Worm (Caenorhabditis elegans) whole organism, L4 larva: ENCODE results near the gene cdk-12.

Source experiments
- D1046.2 ChIP-seq: fragments of 200-800 bp; sonication (Bioruptor generic); IDR thresholded peaks from 2 replicates; pipeline ENCODE4 v1.3.6; 2022; ENCODE audit warnings: missing genetic modification characterization, missing compliant biosample characterization
- F10B5.3 ChIP-seq: sonication (generic microtip); optimal IDR thresholded peaks from 2 replicates; lab custom pipeline; 2016; ENCODE audit warnings: mild to moderate bottlenecking, missing genetic modification characterization, missing compliant biosample characterization
- F26F4.8 ChIP-seq: fragments of 200-800 bp; sonication (Bioruptor generic); conservative IDR thresholded peaks from 2 replicates; pipeline ENCODE4 v1.3.6; 2022; ENCODE audit warnings: missing genetic modification characterization, missing compliant biosample characterization
- F44E2.7 ChIP-seq: fragments of 200-800 bp; sonication (Bioruptor generic); IDR thresholded peaks from 2 replicates; pipeline ENCODE4 v2.1.2; 2022; ENCODE audit warnings: missing genetic modification characterization, missing compliant biosample characterization
- T20F7.1 ChIP-seq: fragments of 200-800 bp; sonication (Bioruptor generic); optimal IDR thresholded peaks from 2 replicates; lab custom pipeline; 2018; ENCODE audit warnings: mild to moderate bottlenecking, missing genetic modification characterization, missing compliant biosample characterization
- Y48G9A.11 ChIP-seq: fragments of 200-800 bp; sonication (Bioruptor generic); IDR thresholded peaks from 2 replicates; pipeline ENCODE4 v1.3.6; 2022; ENCODE audit warnings: missing genetic modification reagents, missing genetic modification characterization, missing compliant biosample characterization
- Y75B8A.6 ChIP-seq: fragments of 200-800 bp; sonication (Bioruptor generic); IDR thresholded peaks from 2 replicates; pipeline ENCODE4 v1.3.6; 2022; ENCODE audit warnings: missing genetic modification reagents, missing genetic modification characterization, missing compliant biosample characterization
- ceh-32 ChIP-seq: sonication (generic microtip); optimal IDR thresholded peaks from 2 replicates; lab custom pipeline; 2016; ENCODE audit warnings: mild to moderate bottlenecking, missing genetic modification characterization, missing compliant biosample characterization; ENCODE audit not compliant: poor library complexity
- daf-16 ChIP-seq, 3 experiments: sonication (generic microtip); optimal IDR thresholded peaks; 2 replicates each; lab custom pipeline; 2016 to 2017; ENCODE audit warnings: missing genetic modification characterization in 3 of 3, missing genetic modification reagents in 3 of 3, mild to moderate bottlenecking in 2 of 3, missing compliant biosample characterization in 2 of 3, missing biosample characterization in 1 of 3, moderate library complexity in 1 of 3
- dpl-1 ChIP-seq: fragments of 150-350 bp; optimal IDR thresholded peaks from 2 replicates; lab custom pipeline; 2014; ENCODE audit warnings: missing biosample characterization, missing genetic modification reagents, missing genetic modification characterization
- duxl-1 ChIP-seq: sonication (generic microtip); optimal IDR thresholded peaks from 2 replicates; lab custom pipeline; 2016; ENCODE audit warnings: mild to moderate bottlenecking, missing genetic modification characterization, moderate library complexity, missing compliant biosample characterization; ENCODE audit not compliant: poor library complexity
- fos-1 ChIP-seq: fragments of 150-350 bp; optimal IDR thresholded peaks from 2 replicates; lab custom pipeline; 2014; ENCODE audit warnings: missing biosample characterization, missing genetic modification characterization
- hif-1 ChIP-seq, 2 experiments: sonication (generic microtip); optimal IDR thresholded peaks; 2 replicates each; lab custom pipeline; 2016 to 2017; ENCODE audit warnings: missing compliant biosample characterization in 2 of 2, missing genetic modification characterization in 2 of 2, missing genetic modification reagents in 2 of 2, missing genotype in 2 of 2, mild to moderate bottlenecking in 1 of 2
- hlh-11 ChIP-seq: fragments of 200-800 bp; sonication (Bioruptor generic); optimal IDR thresholded peaks from 2 replicates; lab custom pipeline; 2018; ENCODE audit warnings: mild to moderate bottlenecking, missing genetic modification characterization, missing compliant biosample characterization
- hlh-30 ChIP-seq: sonication (generic microtip); optimal IDR thresholded peaks from 2 replicates; lab custom pipeline; 2017; ENCODE audit warnings: antibody characterized with exemption, mild to moderate bottlenecking, missing genetic modification characterization, missing compliant biosample characterization; ENCODE audit not compliant: insufficient read depth
- jun-1 ChIP-seq: fragments of 150-350 bp; optimal IDR thresholded peaks from 2 replicates; lab custom pipeline; 2014; ENCODE audit warnings: missing biosample characterization, missing genetic modification reagents, missing genetic modification characterization
- lin-1 ChIP-seq: fragments of 200-800 bp; sonication (Bioruptor generic); IDR thresholded peaks from 2 replicates; pipeline ENCODE4 v1.3.6; 2022; ENCODE audit warnings: missing genetic modification reagents, missing genetic modification characterization, missing compliant biosample characterization
- lin-13 ChIP-seq: fragments of 150-350 bp; optimal IDR thresholded peaks from 2 replicates; lab custom pipeline; 2014; ENCODE audit warnings: missing biosample characterization, missing genetic modification reagents, missing genetic modification characterization
- lin-15B ChIP-seq: fragments of 150-350 bp; sonication (generic microtip); optimal IDR thresholded peaks from 3 replicates; lab custom pipeline; 2014; ENCODE audit warnings: missing biosample characterization, missing genetic modification characterization
- lin-39 ChIP-seq: fragments of 150-350 bp; optimal IDR thresholded peaks from 2 replicates; lab custom pipeline; 2014; ENCODE audit warnings: missing biosample characterization, missing genetic modification reagents, missing genetic modification characterization
- lir-3 ChIP-seq: sonication (generic microtip); optimal IDR thresholded peaks from 2 replicates; lab custom pipeline; 2016; ENCODE audit warnings: mild to moderate bottlenecking, missing genetic modification characterization, missing compliant biosample characterization
- lsy-2 ChIP-seq, 2 experiments: fragments of 150-350 bp in 1 of 2; sonication (generic microtip) in 1 of 2; optimal IDR thresholded peaks; 2 replicates each; lab custom pipeline; 2014 to 2017; ENCODE audit warnings: missing biosample characterization in 2 of 2, missing genetic modification characterization in 2 of 2
- madf-5 ChIP-seq, 2 experiments: fragments of 200-800 bp; sonication (Bioruptor generic); IDR thresholded peaks; 2 replicates each; pipeline ENCODE4 v1.3.6; 2022; ENCODE audit warnings: missing compliant biosample characterization in 2 of 2, missing genetic modification characterization in 2 of 2
- mdl-1 ChIP-seq, 2 experiments: fragments of 150-350 bp in 1 of 2; sonication (generic microtip) in 1 of 2; optimal IDR thresholded peaks; 2 replicates each; lab custom pipeline; 2014 to 2017; ENCODE audit warnings: missing biosample characterization in 2 of 2, missing genetic modification characterization in 2 of 2
- mes-2 ChIP-seq: sonication (generic microtip); optimal IDR thresholded peaks from 2 replicates; lab custom pipeline; 2016; ENCODE audit warnings: missing genotype, mild to moderate bottlenecking, missing genetic modification characterization, missing compliant biosample characterization; ENCODE audit not compliant: poor library complexity, severe bottlenecking
- mxl-3 ChIP-seq: fragments of 200-800 bp; sonication (Bioruptor generic); optimal IDR thresholded peaks from 2 replicates; lab custom pipeline; 2018; ENCODE audit warnings: mild to moderate bottlenecking, missing genetic modification characterization, missing compliant biosample characterization
- nhr-11 ChIP-seq: fragments of 150-350 bp; optimal IDR thresholded peaks from 2 replicates; lab custom pipeline; 2014; ENCODE audit warnings: missing biosample characterization, missing genetic modification characterization
- nhr-28 ChIP-seq: fragments of 150-350 bp; optimal IDR thresholded peaks from 2 replicates; lab custom pipeline; 2014; ENCODE audit warnings: missing biosample characterization, missing genetic modification characterization
- nhr-41 ChIP-seq: fragments of 200-800 bp; sonication (Bioruptor generic); IDR thresholded peaks from 2 replicates; pipeline ENCODE4 v1.3.6; 2022; ENCODE audit warnings: missing genetic modification reagents, missing genetic modification characterization, missing compliant biosample characterization
- rbr-2 ChIP-seq: sonication (generic microtip); optimal IDR thresholded peaks from 2 replicates; lab custom pipeline; 2016; ENCODE audit warnings: missing genotype, missing genetic modification characterization, missing compliant biosample characterization
- skn-1 ChIP-seq: fragments of 150-350 bp; optimal IDR thresholded peaks from 2 replicates; lab custom pipeline; 2014; ENCODE audit warnings: missing biosample characterization, missing genetic modification characterization
- snpc-4 ChIP-seq: fragments of 150-350 bp; optimal IDR thresholded peaks from 2 replicates; lab custom pipeline; 2014; ENCODE audit warnings: missing biosample characterization, missing genetic modification characterization
- unc-130 ChIP-seq: sonication (generic microtip); optimal IDR thresholded peaks from 2 replicates; lab custom pipeline; 2016; ENCODE audit warnings: missing genetic modification reagents, missing genetic modification characterization, missing compliant biosample characterization
- unc-62 ChIP-seq, 3 experiments: fragments of 150-350 bp in 1 of 3; sonication (generic microtip); optimal IDR thresholded peaks in 2 of 3; peaks in 1 of 3; 1 replicate in 1 of 3; 2 replicates in 2 of 3; lab custom pipeline; 2014 to 2017; ENCODE audit warnings: missing biosample characterization in 3 of 3, missing genetic modification characterization in 3 of 3, missing genetic modification reagents in 3 of 3, missing genotype in 1 of 3
- vab-7 ChIP-seq: fragments of 200-800 bp; sonication (Bioruptor generic); IDR thresholded peaks from 2 replicates; pipeline ENCODE4 v1.3.6; 2022; ENCODE audit warnings: missing genetic modification reagents, missing genetic modification characterization, missing compliant biosample characterization
- zfp-3 ChIP-seq: fragments of 200-800 bp; sonication (Bioruptor generic); conservative IDR thresholded peaks from 2 replicates; pipeline ENCODE4 v1.3.6; 2022; ENCODE audit warnings: missing genetic modification reagents, missing genetic modification characterization, missing compliant biosample characterization
- zip-11 ChIP-seq: fragments of 200-800 bp; sonication (Bioruptor generic); IDR thresholded peaks from 2 replicates; pipeline ENCODE4 v1.3.6; 2022; ENCODE audit warnings: missing genetic modification characterization, missing compliant biosample characterization
- ztf-11 ChIP-seq: fragments of 150-350 bp; optimal IDR thresholded peaks from 2 replicates; lab custom pipeline; 2014; ENCODE audit warnings: missing biosample characterization, missing genetic modification characterization
- ztf-7 ChIP-seq: fragments of 150-350 bp; optimal IDR thresholded peaks from 2 replicates; lab custom pipeline; 2014; ENCODE audit warnings: missing biosample characterization, missing genetic modification characterization

Gene cdk-12

DNA sequence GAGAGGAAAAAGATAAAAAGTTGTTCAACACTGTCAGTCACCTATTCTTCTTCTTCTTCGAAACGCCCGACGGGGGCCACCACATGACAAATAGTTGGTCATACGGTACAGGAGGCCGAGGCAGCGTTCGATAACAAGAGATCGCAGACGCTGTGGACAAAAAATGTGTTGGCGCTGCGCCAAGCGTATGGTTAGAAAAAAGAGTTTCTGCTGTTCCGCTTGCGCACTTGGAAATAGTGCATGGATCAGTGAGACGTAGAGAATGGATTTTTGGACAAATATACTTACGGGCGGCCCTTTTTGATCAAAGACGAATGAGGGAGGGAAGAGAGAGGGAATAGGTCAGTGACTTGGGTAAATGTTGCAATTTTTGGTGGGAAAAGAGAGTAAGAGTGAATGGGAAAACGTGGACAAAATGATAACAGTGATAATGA, 48.0 kb upstream of the cdk-12 start (continued):
- TF ChIP-seq hlh-30 (tag; lab: Kevin White, UChicago) (peak; percentile 96), rbr-2 (peak; percentile 52), daf-16 (GFP tag; optimal IDR thresholded peaks at IDR 0.05; lab: Kevin White, UChicago) (no peak), daf-16 (tag; optimal IDR thresholded peaks at IDR 0.05; lab: Kevin White, UChicago) (peak; percentile 42), mdl-1 (tag; optimal IDR thresholded peaks at IDR 0.05; lab: Kevin White, UChicago) (peak; percentile 35 to 89), T20F7.1 (GFP tag; lab: Kevin White, UChicago) (no peak), duxl-1 (tag; lab: Kevin White, UChicago) (peak; percentile 32), nhr-11 (tag; lab: Kevin White, UChicago) (peak; percentile 30), ceh-32 (tag; lab: Kevin White, UChicago) (no peak), unc-62 (GFP tag; optimal IDR thresholded peaks at IDR 0.05 in 1 of 2; lab: Kevin White, UChicago) (peak in 1 of 2 experiments; percentile 98), unc-62 (tag; optimal IDR thresholded peaks at IDR 0.05; lab: Kevin White, UChicago) (no peak), F26F4.8 (no peak), lin-15B (tag; lab: Kevin White, UChicago) (no peak), jun-1 (tag; lab: Kevin White, UChicago) (peak; percentile 8), madf-5 (GFP tag; IDR thresholded peaks at IDR 0.05; lab: Robert Waterston, UW) (peak in 1 of 2 experiments; percentile 76; a peak in 1 of 4 replicates), D1046.2 (GFP tag; lab: Robert Waterston, UW) (no peak), nhr-28 (tag; lab: Kevin White, UChicago) (peak; percentile 79), vab-7 (GFP tag; lab: Robert Waterston, UW) (no peak), lin-13 (GFP tag; lab: Kevin White, UChicago) (no peak)

- TF ChIP-seq hlh-30 (tag; lab: Kevin White, UChicago) = no peak
- no peak for TF ChIP-seq zip-11 (GFP tag; lab: Robert Waterston, UW)
- no peak for TF ChIP-seq snpc-4 (tag; lab: Kevin White, UChicago)
- no peak for TF ChIP-seq lir-3 (tag; lab: Kevin White, UChicago)
- no peak for TF ChIP-seq unc-130 (GFP tag; lab: Kevin White, UChicago)
- no peak for TF ChIP-seq mxl-3 (GFP tag; lab: Kevin White, UChicago)
- no peak for TF ChIP-seq ztf-11 (tag; lab: Kevin White, UChicago)
- no peak for TF ChIP-seq hif-1 (tag; optimal IDR thresholded peaks at IDR 0.05; lab: Kevin White, UChicago)
- TF ChIP-seq hlh-11 (tag; lab: Kevin White, UChicago) = no peak
- TF ChIP-seq ztf-7 (tag; lab: Kevin White, UChicago) = no peak
- no peak for TF ChIP-seq madf-5 (GFP tag; IDR thresholded peaks at IDR 0.05; lab: Robert Waterston, UW)
- no peak for TF ChIP-seq F10B5.3 (tag; lab: Kevin White, UChicago)
- TF ChIP-seq T20F7.1 (GFP tag; lab: Kevin White, UChicago) = no peak
- no peak for TF ChIP-seq nhr-41
- no peak for TF ChIP-seq skn-1 (tag; lab: Kevin White, UChicago)
- TF ChIP-seq Y75B8A.6 = no peak
- no peak for TF ChIP-seq lin-1 (GFP tag; lab: Robert Waterston, UW)
- no peak for TF ChIP-seq Y48G9A.11
- TF ChIP-seq, all 104 proteins: peak for 0
Measured at ce11 chrIII:4287379-4287778, 45.4 kb upstream of the cdk-12 start, which contains the start of gene R10E4.3. Gene R10E4.3, minus strand, starts transcription at chrIII:4287479.

DNA sequence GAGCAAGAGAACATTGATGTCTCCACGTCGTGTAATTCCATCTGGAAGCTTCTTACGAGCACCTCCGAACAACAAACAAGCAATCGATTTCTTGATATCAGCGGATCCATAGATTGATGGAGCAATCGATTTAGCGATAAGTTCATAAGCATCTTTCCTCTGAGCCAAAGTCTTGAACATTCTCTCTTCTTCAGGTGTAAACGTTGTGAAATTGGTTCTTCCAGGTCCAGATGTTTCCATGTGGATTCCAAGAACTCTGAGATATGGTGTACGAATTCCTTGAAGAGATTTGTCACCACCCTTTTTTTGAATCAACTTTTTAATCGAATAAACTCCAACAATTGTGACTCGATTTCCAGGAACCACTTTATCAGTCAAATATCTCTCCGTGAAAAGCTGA, 42.8 kb upstream of the cdk-12 start:
- no peak for TF ChIP-seq lin-39 (tag; lab: Kevin White, UChicago)
- peak in 1 of 2 experiments; percentile 91 for TF ChIP-seq unc-62 (GFP tag; optimal IDR thresholded peaks at IDR 0.05 in 1 of 2; lab: Kevin White, UChicago)
- TF ChIP-seq unc-62 (tag; optimal IDR thresholded peaks at IDR 0.05; lab: Kevin White, UChicago) = no peak

DNA sequence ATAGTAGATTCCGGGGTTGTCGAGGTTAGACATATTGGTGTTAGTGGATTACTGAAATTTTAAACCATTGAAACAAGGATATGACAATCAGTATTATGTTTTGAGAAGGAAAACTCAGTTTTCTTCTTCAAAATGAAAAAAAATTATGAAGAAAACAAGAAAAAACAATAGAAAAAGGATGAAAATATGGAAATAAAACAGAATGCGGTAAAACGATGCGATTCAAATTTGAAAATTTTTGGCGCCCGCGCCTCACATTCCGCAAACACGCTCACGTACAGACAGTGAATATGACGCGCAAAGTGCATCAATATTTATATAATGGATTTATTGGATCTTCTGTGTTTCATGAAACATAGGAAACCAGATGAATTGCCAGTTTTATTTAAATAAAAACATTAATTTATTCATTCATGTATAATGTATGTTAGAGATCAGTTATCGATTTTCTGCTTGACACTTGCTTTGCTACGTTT, 41.5 kb upstream of the cdk-12 start, which contains the start of gene mcm-5:
TSS of gene mcm-5 (minus strand) at position 51 of the 476 bp plus-strand sequence.
- TF ChIP-seq fos-1 = no peak
- TF ChIP-seq lin-39 (tag; lab: Kevin White, UChicago) = no peak
- no peak for TF ChIP-seq duxl-1 (tag; lab: Kevin White, UChicago)
- TF ChIP-seq F44E2.7 (GFP tag; lab: Robert Waterston, UW) = no peak
- TF ChIP-seq mxl-3 (GFP tag; lab: Kevin White, UChicago) = no peak
- TF ChIP-seq F10B5.3 (tag; lab: Kevin White, UChicago) = no peak
- TF ChIP-seq nhr-11 (tag; lab: Kevin White, UChicago) = no peak
- TF ChIP-seq unc-130 (GFP tag; lab: Kevin White, UChicago) = peak; percentile 28
- peak in 1 of 2 experiments; percentile 56 for TF ChIP-seq lsy-2 (tag; optimal IDR thresholded peaks at IDR 0.05; lab: Kevin White, UChicago)
- no peak for TF ChIP-seq skn-1 (tag; lab: Kevin White, UChicago)
- TF ChIP-seq zfp-3 = no peak
- TF ChIP-seq dpl-1 = peak; percentile 86
- no peak for TF ChIP-seq daf-16 (GFP tag; optimal IDR thresholded peaks at IDR 0.05; lab: Kevin White, UChicago)
- TF ChIP-seq daf-16 (tag; optimal IDR thresholded peaks at IDR 0.05; lab: Kevin White, UChicago) = peak; percentile 19
- TF ChIP-seq nhr-28 (tag; lab: Kevin White, UChicago) = no peak
- peak; percentile 62 for TF ChIP-seq mes-2
